Fruit fly (Drosophila melanogaster) whole organism, wandering third instar larva: Measurements from ENCODE around the gene veli.

Source experiments
- Abd-B ChIP-seq: fragments of >200 bp; optimal IDR thresholded peaks from 2 replicates; lab custom pipeline; 2017; ENCODE audit warnings: missing biosample characterization, missing genetic modification characterization
- CG32264 ChIP-seq: fragments of 200-800 bp; sonication (Bioruptor generic); optimal IDR thresholded peaks from 2 replicates; lab custom pipeline; 2016; ENCODE audit warnings: missing biosample characterization, missing genetic modification characterization
- CrebA ChIP-seq: fragments of 200-800 bp; sonication (Bioruptor generic); optimal IDR thresholded peaks from 2 replicates; lab custom pipeline; 2016; ENCODE audit warnings: missing biosample characterization, mild to moderate bottlenecking, missing genetic modification characterization, borderline replicate concordance
- Dfd ChIP-seq: fragments of >200 bp; optimal IDR thresholded peaks from 2 replicates; lab custom pipeline; 2017; ENCODE audit warnings: missing biosample characterization, missing genetic modification characterization
- Dif ChIP-seq: fragments of 200-275, 200-300 bp; sonication (Bioruptor generic); optimal IDR thresholded peaks from 2 replicates; lab custom pipeline; 2018; ENCODE audit warnings: missing biosample characterization, missing genetic modification characterization; ENCODE audit not compliant: partially characterized antibody
- GATAd ChIP-seq: sonication (Bioruptor generic); optimal IDR thresholded peaks from 2 replicates; lab custom pipeline; 2016; ENCODE audit warnings: missing biosample characterization, missing genetic modification characterization
- HLH106 ChIP-seq: fragments of 200-800 bp; optimal IDR thresholded peaks from 3 replicates; lab custom pipeline; 2019; ENCODE audit warnings: missing biosample characterization, mild to moderate bottlenecking, missing genetic modification characterization, moderate library complexity
- Hnf4 ChIP-seq: fragments of 200-800 bp; sonication (Bioruptor generic); optimal IDR thresholded peaks from 2 replicates; lab custom pipeline; 2016; ENCODE audit warnings: missing biosample characterization, mild to moderate bottlenecking, missing genetic modification characterization
- Hr78 ChIP-seq: fragments of >200 bp; optimal IDR thresholded peaks from 2 replicates; lab custom pipeline; 2017; ENCODE audit warnings: missing biosample characterization, missing genetic modification characterization
- Hr83 ChIP-seq: fragments of 200-300 bp; sonication (Bioruptor generic); optimal IDR thresholded peaks from 2 replicates; lab custom pipeline; 2016; ENCODE audit warnings: missing biosample characterization, mild to moderate bottlenecking, missing genetic modification characterization, moderate library complexity; ENCODE audit not compliant: poor library complexity, severe bottlenecking
- Jra ChIP-seq: sonication (Bioruptor generic); optimal IDR thresholded peaks from 2 replicates; lab custom pipeline; 2016; ENCODE audit warnings: missing biosample characterization, missing genetic modification characterization
- Mio ChIP-seq: sonication (Bioruptor generic); optimal IDR thresholded peaks from 2 replicates; lab custom pipeline; 2016; ENCODE audit warnings: missing biosample characterization, missing genetic modification characterization
- OdsH ChIP-seq: fragments of 200-800 bp; sonication (Bioruptor generic); optimal IDR thresholded peaks from 2 replicates; lab custom pipeline; 2016; ENCODE audit warnings: missing biosample characterization, mild to moderate bottlenecking, missing genetic modification characterization
- Rel ChIP-seq, 2 experiments: fragments of 200-800 bp; sonication (Bioruptor generic) in 1 of 2; optimal IDR thresholded peaks; 2 replicates in 1 of 2; 3 replicates in 1 of 2; lab custom pipeline; 2016 to 2019; ENCODE audit warnings: mild to moderate bottlenecking in 2 of 2, missing biosample characterization in 2 of 2, missing genetic modification characterization in 2 of 2, moderate library complexity in 1 of 2
- Sp1 ChIP-seq: fragments of 200-800 bp; sonication (Bioruptor generic); optimal IDR thresholded peaks from 3 replicates; lab custom pipeline; 2019; ENCODE audit warnings: missing biosample characterization, mild to moderate bottlenecking, missing genetic modification characterization, moderate library complexity
- Vsx2 ChIP-seq: fragments of 200-300, 225-300 bp; sonication (Bioruptor generic); optimal IDR thresholded peaks from 2 replicates; lab custom pipeline; 2018; ENCODE audit warnings: missing biosample characterization, missing genetic modification characterization; ENCODE audit not compliant: partially characterized antibody
- br ChIP-seq: fragments of 200-800 bp; sonication (Bioruptor generic); optimal IDR thresholded peaks from 2 replicates; lab custom pipeline; 2016; ENCODE audit warnings: missing biosample characterization, missing genetic modification characterization
- brk ChIP-seq: fragments of 200-800 bp; sonication (Bioruptor generic); optimal IDR thresholded peaks from 2 replicates; lab custom pipeline; 2016; ENCODE audit warnings: missing biosample characterization, mild to moderate bottlenecking, missing genetic modification characterization
- dl ChIP-seq, 2 experiments: fragments of 175-275, 200-275 bp in 1 of 2; fragments of 200-275 bp in 1 of 2; sonication (Bioruptor generic); optimal IDR thresholded peaks; lab custom pipeline; 2018; ENCODE audit warnings: mild to moderate bottlenecking in 2 of 2, missing biosample characterization in 2 of 2, missing genetic modification characterization in 2 of 2, moderate library complexity in 2 of 2; ENCODE audit not compliant: partially characterized antibody in 2 of 2, insufficient read depth in 1 of 2
- dmrt93B ChIP-seq: fragments of 200-800 bp; sonication (Bioruptor generic); optimal IDR thresholded peaks from 2 replicates; lab custom pipeline; 2018; ENCODE audit warnings: missing biosample characterization, mild to moderate bottlenecking, missing genetic modification characterization
- dsf ChIP-seq: sonication (Bioruptor generic); optimal IDR thresholded peaks from 2 replicates; lab custom pipeline; 2016; ENCODE audit warnings: missing biosample characterization, missing genetic modification characterization, borderline replicate concordance
- ey ChIP-seq: fragments of 200-800 bp; sonication (Bioruptor generic); optimal IDR thresholded peaks from 2 replicates; lab custom pipeline; 2016; ENCODE audit warnings: missing biosample characterization, missing genetic modification characterization
- fru ChIP-seq: fragments of 200-800 bp; sonication (Bioruptor generic); optimal IDR thresholded peaks from 3 replicates; lab custom pipeline; 2016; ENCODE audit warnings: missing biosample characterization, mild to moderate bottlenecking, missing genetic modification characterization
- h ChIP-seq: fragments of 200-800 bp; sonication (Bioruptor generic); optimal IDR thresholded peaks from 3 replicates; lab custom pipeline; 2016; ENCODE audit warnings: missing biosample characterization, mild to moderate bottlenecking, missing genetic modification characterization
- psq ChIP-seq: fragments of 200-800 bp; sonication (Bioruptor generic); optimal IDR thresholded peaks from 3 replicates; lab custom pipeline; 2017; ENCODE audit warnings: missing biosample characterization, mild to moderate bottlenecking, missing genetic modification characterization, moderate library complexity
- rgr ChIP-seq: fragments of 200-800 bp; sonication (Bioruptor generic); optimal IDR thresholded peaks from 3 replicates; lab custom pipeline; 2016; ENCODE audit warnings: missing biosample characterization, mild to moderate bottlenecking, missing genetic modification characterization
- sage ChIP-seq: fragments of 200-800 bp; sonication (Bioruptor generic); optimal IDR thresholded peaks from 2 replicates; lab custom pipeline; 2016; ENCODE audit warnings: missing biosample characterization, mild to moderate bottlenecking, missing genetic modification characterization
- sv ChIP-seq: fragments of 200-800 bp; sonication (Bioruptor generic); optimal IDR thresholded peaks from 3 replicates; lab custom pipeline; 2016; ENCODE audit warnings: missing biosample characterization, missing genetic modification characterization
- tai ChIP-seq: sonication (Bioruptor generic); optimal IDR thresholded peaks from 2 replicates; lab custom pipeline; 2016; ENCODE audit warnings: missing biosample characterization, missing genetic modification characterization
- usp ChIP-seq: fragments of >200 bp; optimal IDR thresholded peaks from 2 replicates; lab custom pipeline; 2017; ENCODE audit warnings: missing biosample characterization, missing genetic modification characterization

Gene veli

dm6 chr3R:25064907-25065841 is at the start of gene veli, which contains the start of gene PQBP1:
TSS of gene veli (minus strand) at chr3R:25065591.
TSS of gene PQBP1 (plus strand) at chr3R:25065791.
- no peak for TF ChIP-seq usp
- TF ChIP-seq Rel (GFP tag; optimal IDR thresholded peaks at IDR 0.05; lab: Kevin White, UChicago), result no peak
- peak; percentile 95 for TF ChIP-seq Rel (tag; optimal IDR thresholded peaks at IDR 0.05; lab: Kevin White, UChicago)
- TF ChIP-seq Hr78 (GFP tag; lab: Kevin White, UChicago), result no peak

- no peak for TF ChIP-seq psq (GFP tag; lab: Kevin White, UChicago)
- TF ChIP-seq sv (GFP tag; lab: Kevin White, UChicago), result no peak
- no peak for TF ChIP-seq rgr (GFP tag; lab: Kevin White, UChicago)
- TF ChIP-seq Abd-B (GFP tag; lab: Kevin White, UChicago), result no peak
- no peak for TF ChIP-seq Jra
- no peak for TF ChIP-seq dl (GFP tag; optimal IDR thresholded peaks at IDR 0.05; lab: Kevin White, UChicago; ENCODE audit: insufficient read depth in 1 of 2, partially characterized antibody in 2 of 2)
- TF ChIP-seq Mio, result no peak
- TF ChIP-seq fru (GFP tag; lab: Kevin White, UChicago), result no peak
- TF ChIP-seq CrebA (GFP tag; lab: Kevin White, UChicago), result no peak
- TF ChIP-seq Sp1 (GFP tag; lab: Kevin White, UChicago), result no peak
- TF ChIP-seq dmrt93B (GFP tag; lab: Kevin White, UChicago), result no peak
- no peak for TF ChIP-seq Rel (GFP tag; optimal IDR thresholded peaks at IDR 0.05; lab: Kevin White, UChicago)
- TF ChIP-seq Rel (tag; optimal IDR thresholded peaks at IDR 0.05; lab: Kevin White, UChicago), result no peak
Measured at dm6 chr3R:25112466-25112939, 47.1 kb upstream of the veli start, which contains the start of gene Nepl16. TSS of gene Nepl16 (minus strand) at chr3R:25112516.

dm6 chr3R:25108932-25109331 is 43.5 kb upstream of the veli start, which contains the start of gene CG34027:
TSS of gene CG34027 (minus strand) at chr3R:25109032.
- TF ChIP-seq ey (GFP tag; lab: Kevin White, UChicago) (no peak), GATAd (GFP tag; lab: Kevin White, UChicago) (no peak), tai (GFP tag; lab: Kevin White, UChicago) (no peak), fru (GFP tag; lab: Kevin White, UChicago) (no peak), CG32264 (GFP tag; lab: Kevin White, UChicago) (no peak), dsf (GFP tag; lab: Kevin White, UChicago) (no peak), HLH106 (tag; lab: Kevin White, UChicago) (no peak), Rel (GFP tag; optimal IDR thresholded peaks at IDR 0.05; lab: Kevin White, UChicago) (no peak), Rel (tag; optimal IDR thresholded peaks at IDR 0.05; lab: Kevin White, UChicago) (no peak), Jra (no peak), h (GFP tag; lab: Kevin White, UChicago) (no peak), Hnf4 (no peak), Vsx2 (GFP tag; lab: Kevin White, UChicago) (no peak)

- TF ChIP-seq Dif (GFP tag; lab: Kevin White, UChicago) (no peak), Hr83 (GFP tag; lab: Kevin White, UChicago) (no peak), Mio (no peak), h (GFP tag; lab: Kevin White, UChicago) (no peak), brk (GFP tag; lab: Kevin White, UChicago) (no peak), fru (GFP tag; lab: Kevin White, UChicago) (no peak), br (GFP tag; lab: Kevin White, UChicago) (no peak), Sp1 (GFP tag; lab: Kevin White, UChicago) (no peak), Dfd (GFP tag; lab: Kevin White, UChicago) (no peak), HLH106 (tag; lab: Kevin White, UChicago) (no peak), OdsH (GFP tag; lab: Kevin White, UChicago) (no peak), sage (GFP tag; lab: Kevin White, UChicago) (no peak)
Measured at dm6 chr3R:25102253-25102652, 36.9 kb upstream of the veli start, which contains the start of gene CG45095. TSS of gene CG45095 (plus strand) at chr3R:25102553.
